Worm (Caenorhabditis elegans) whole organism, young adult: ENCODE measurements around the gene twk-31.
A peak's percentile ranks its signal among the peaks of the same experiment; 100 is the strongest.

Source experiments
- B0019.2 ChIP-seq: fragments of 200-800 bp; sonication (Bioruptor generic); conservative IDR thresholded peaks from 2 replicates; pipeline ENCODE4 v1.3.6; 2022; ENCODE audit warnings: missing genetic modification reagents, missing genetic modification characterization, missing compliant biosample characterization
- B0336.3 ChIP-seq: fragments of 200-800 bp; sonication (Bioruptor generic); IDR thresholded peaks from 2 replicates; pipeline ENCODE4 v1.3.6; 2022; ENCODE audit warnings: missing genetic modification characterization, missing compliant biosample characterization
- F33H1.4 ChIP-seq: fragments of 200-800 bp; sonication (Bioruptor generic); IDR thresholded peaks from 2 replicates; pipeline ENCODE4 v1.3.6; 2022; ENCODE audit warnings: missing genetic modification reagents, missing genetic modification characterization, missing compliant biosample characterization
- F37B4.10 ChIP-seq: fragments of 200-800 bp; sonication (Bioruptor generic); IDR thresholded peaks from 2 replicates; pipeline ENCODE4 v1.3.6; 2022; ENCODE audit warnings: missing genetic modification characterization, missing compliant biosample characterization
- F57A8.1 ChIP-seq: fragments of 200-800 bp; sonication (Bioruptor generic); optimal IDR thresholded peaks from 2 replicates; lab custom pipeline; 2018; ENCODE audit warnings: mild to moderate bottlenecking, missing genetic modification characterization, moderate library complexity, missing compliant biosample characterization
- T26A5.8 ChIP-seq: sonication (generic microtip); optimal IDR thresholded peaks from 2 replicates; lab custom pipeline; 2016; ENCODE audit warnings: missing genetic modification characterization, missing compliant biosample characterization
- Y53F4B.3 ChIP-seq: fragments of 200-800 bp; sonication (Bioruptor generic); IDR thresholded peaks from 2 replicates; pipeline ENCODE4 v1.3.6; 2022; ENCODE audit warnings: missing genetic modification reagents, missing genetic modification characterization, missing compliant biosample characterization
- Y56A3A.18 ChIP-seq: fragments of 200-800 bp; sonication (Bioruptor generic); IDR thresholded peaks from 2 replicates; pipeline ENCODE4 v1.3.6; 2022; ENCODE audit warnings: missing genetic modification reagents, missing genetic modification characterization, missing compliant biosample characterization
- ama-1 ChIP-seq, 3 experiments: fragments of 150-350 bp in 1 of 3; sonication (generic microtip) in 2 of 3; optimal IDR thresholded peaks; 2 replicates each; lab custom pipeline; 2014 to 2018; ENCODE audit warnings: missing biosample characterization in 2 of 3, missing genetic modification characterization in 2 of 3, missing genetic modification reagents in 2 of 3
- aptf-2 ChIP-seq: fragments of 200-800 bp; sonication (Bioruptor generic); conservative IDR thresholded peaks from 2 replicates; pipeline ENCODE4 v1.3.6; 2022; ENCODE audit warnings: missing genetic modification reagents, missing genetic modification characterization, missing compliant biosample characterization
- attf-3 ChIP-seq: fragments of 200-800 bp; sonication (Bioruptor generic); conservative IDR thresholded peaks from 2 replicates; pipeline ENCODE4 v1.3.6; 2022; ENCODE audit warnings: missing genetic modification reagents, missing genetic modification characterization, missing compliant biosample characterization
- attf-5 ChIP-seq: fragments of 200-800 bp; sonication (Bioruptor generic); optimal IDR thresholded peaks from 2 replicates; lab custom pipeline; 2018; ENCODE audit warnings: mild to moderate bottlenecking, missing genetic modification characterization, missing compliant biosample characterization
- ccch-3 ChIP-seq: fragments of 200-800 bp; sonication (Bioruptor generic); optimal IDR thresholded peaks from 2 replicates; lab custom pipeline; 2018; ENCODE audit warnings: mild to moderate bottlenecking, missing genetic modification characterization, missing compliant biosample characterization
- cebp-2 ChIP-seq: fragments of 200-800 bp; sonication (Bioruptor generic); IDR thresholded peaks from 2 replicates; pipeline ENCODE4 v1.3.6; 2022; ENCODE audit warnings: missing genetic modification characterization, missing compliant biosample characterization
- ceh-40 ChIP-seq: fragments of 200-800 bp; sonication (Bioruptor generic); IDR thresholded peaks from 2 replicates; pipeline ENCODE4 v1.3.6; 2022; ENCODE audit warnings: missing genetic modification characterization, missing compliant biosample characterization
- ceh-79 ChIP-seq: sonication (generic microtip); optimal IDR thresholded peaks from 2 replicates; lab custom pipeline; 2017; ENCODE audit warnings: mild to moderate bottlenecking, missing genetic modification characterization, missing compliant biosample characterization
- egl-18 ChIP-seq: fragments of 200-800 bp; sonication (Bioruptor generic); IDR thresholded peaks from 2 replicates; pipeline ENCODE4 v1.3.6; 2022; ENCODE audit warnings: missing genetic modification reagents, missing genetic modification characterization, missing compliant biosample characterization
- egrh-3 ChIP-seq: fragments of 200-800 bp; sonication (Bioruptor generic); IDR thresholded peaks from 2 replicates; pipeline ENCODE4 v1.3.6; 2022; ENCODE audit warnings: missing genetic modification reagents, missing genetic modification characterization, missing compliant biosample characterization
- hmg-1.2 ChIP-seq: fragments of 200-800 bp; sonication (Bioruptor generic); IDR thresholded peaks from 2 replicates; pipeline ENCODE4 v1.3.6; 2022; ENCODE audit warnings: missing genetic modification reagents, missing genetic modification characterization, missing compliant biosample characterization
- let-607 ChIP-seq, 2 experiments: fragments of 200-800 bp in 1 of 2; sonication (Bioruptor generic) in 1 of 2; sonication (generic microtip) in 1 of 2; optimal IDR thresholded peaks; 2 replicates each; lab custom pipeline; 2016 to 2018; ENCODE audit warnings: mild to moderate bottlenecking in 2 of 2, missing compliant biosample characterization in 2 of 2, missing genetic modification characterization in 2 of 2, moderate library complexity in 2 of 2, missing genotype in 1 of 2
- lsl-1 ChIP-seq: fragments of 200-800 bp; sonication (Bioruptor generic); optimal IDR thresholded peaks from 2 replicates; lab custom pipeline; 2018; ENCODE audit warnings: mild to moderate bottlenecking, missing genetic modification characterization, moderate library complexity, missing compliant biosample characterization
- madf-3 ChIP-seq: fragments of 200-800 bp; sonication (Bioruptor generic); IDR thresholded peaks from 2 replicates; pipeline ENCODE4 v1.3.6; 2022; ENCODE audit warnings: missing genetic modification reagents, missing genetic modification characterization, missing compliant biosample characterization
- madf-6 ChIP-seq: fragments of 200-800 bp; sonication (Bioruptor generic); IDR thresholded peaks from 2 replicates; pipeline ENCODE4 v1.3.6; 2022; ENCODE audit warnings: missing genetic modification reagents, missing genetic modification characterization, missing compliant biosample characterization
- mel-28 ChIP-seq: sonication (generic microtip); optimal IDR thresholded peaks from 2 replicates; lab custom pipeline; 2016; ENCODE audit warnings: borderline replicate concordance, mild to moderate bottlenecking, missing genetic modification characterization, missing compliant biosample characterization
- mxl-1 ChIP-seq: sonication (generic microtip); optimal IDR thresholded peaks from 2 replicates; lab custom pipeline; 2016; ENCODE audit warnings: missing genetic modification characterization, missing compliant biosample characterization
- nhr-120 ChIP-seq: fragments of 200-800 bp; sonication (Bioruptor generic); IDR thresholded peaks from 2 replicates; pipeline ENCODE4 v1.3.6; 2022; ENCODE audit warnings: missing genetic modification characterization, missing compliant biosample characterization
- nhr-27 ChIP-seq: fragments of 200-800 bp; sonication (Bioruptor generic); optimal IDR thresholded peaks from 2 replicates; lab custom pipeline; 2018; ENCODE audit warnings: mild to moderate bottlenecking, missing genetic modification characterization, moderate library complexity, missing compliant biosample characterization
- pbrm-1 ChIP-seq: fragments of 200-800 bp; sonication (Bioruptor generic); IDR thresholded peaks from 2 replicates; pipeline ENCODE4 v1.3.6; 2022; ENCODE audit warnings: missing genetic modification reagents, missing genetic modification characterization, missing compliant biosample characterization
- tlf-1 ChIP-seq: fragments of 200-800 bp; sonication (Bioruptor generic); optimal IDR thresholded peaks from 2 replicates; lab custom pipeline; 2018; ENCODE audit warnings: mild to moderate bottlenecking, missing genetic modification characterization, missing compliant biosample characterization
- zfh-2 ChIP-seq: fragments of 200-800 bp; sonication (Bioruptor generic); conservative IDR thresholded peaks from 2 replicates; pipeline ENCODE4 v1.3.6; 2022; ENCODE audit warnings: missing genetic modification reagents, missing genetic modification characterization, missing compliant biosample characterization
- ztf-25 ChIP-seq: fragments of 200-800 bp; sonication (Bioruptor generic); IDR thresholded peaks from 2 replicates; pipeline ENCODE4 v1.3.6; 2022; ENCODE audit warnings: missing genetic modification reagents, missing genetic modification characterization, missing compliant biosample characterization
- ztf-26 ChIP-seq: sonication (generic microtip); optimal IDR thresholded peaks from 2 replicates; lab custom pipeline; 2017; ENCODE audit warnings: missing genetic modification characterization, missing compliant biosample characterization
- ztf-3 ChIP-seq: fragments of 200-800 bp; sonication (Bioruptor generic); optimal IDR thresholded peaks from 2 replicates; lab custom pipeline; 2018; ENCODE audit warnings: mild to moderate bottlenecking, missing genetic modification characterization, missing compliant biosample characterization

The twk-31 gene

ce11 chrIII:11410378-11410777, at the start of gene twk-31:
TSS of gene twk-31 (plus strand) at chrIII:11410678.
- no peak for TF ChIP-seq F33H1.4 (GFP tag; lab: Robert Waterston, UW)
- TF ChIP-seq hmg-1.2 = no peak
- no peak for TF ChIP-seq ceh-40 (GFP tag; lab: Robert Waterston, UW)
- TF ChIP-seq madf-3 = no peak
- no peak for TF ChIP-seq B0336.3 (GFP tag; lab: Robert Waterston, UW)
- no peak for TF ChIP-seq Y56A3A.18 (GFP tag; lab: Robert Waterston, UW)
- no peak for TF ChIP-seq Y53F4B.3 (GFP tag; lab: Robert Waterston, UW)
- no peak for TF ChIP-seq ztf-25 (GFP tag; lab: Robert Waterston, UW)
- no peak for TF ChIP-seq attf-5
- no peak for TF ChIP-seq let-607 (tag; optimal IDR thresholded peaks at IDR 0.05; lab: Kevin White, UChicago)
- TF ChIP-seq T26A5.8 = no peak
- no peak for TF ChIP-seq madf-6 (GFP tag; lab: Robert Waterston, UW)
- no peak for TF ChIP-seq nhr-120 (GFP tag; lab: Robert Waterston, UW)
- no peak for TF ChIP-seq F57A8.1
- no peak for TF ChIP-seq aptf-2 (GFP tag; lab: Robert Waterston, UW)
- TF ChIP-seq ztf-26 (tag; lab: Kevin White, UChicago) = no peak
- no peak for TF ChIP-seq egl-18 (GFP tag; lab: Robert Waterston, UW)
- no peak for TF ChIP-seq pbrm-1 (GFP tag; lab: Robert Waterston, UW)
- TF ChIP-seq ccch-3 (GFP tag; lab: Kevin White, UChicago) = no peak
- no peak for TF ChIP-seq lsl-1 (GFP tag; lab: Kevin White, UChicago)

- no peak for TF ChIP-seq ceh-79 (tag; lab: Kevin White, UChicago)
- TF ChIP-seq zfh-2 (GFP tag; lab: Robert Waterston, UW) = peak; percentile 31; the same call in 1 of the 2 replicates
Measured at ce11 chrIII:11361394-11361793, 49.1 kb upstream of the twk-31 start.

- no peak for TF ChIP-seq mel-28 (tag; lab: Kevin White, UChicago)
- no peak for TF ChIP-seq tlf-1 (GFP tag; lab: Kevin White, UChicago)
- TF ChIP-seq zfh-2 (GFP tag; lab: Robert Waterston, UW) = peak; percentile 90
- TF ChIP-seq B0019.2 (GFP tag; lab: Robert Waterston, UW) = no peak
- TF ChIP-seq egrh-3 (GFP tag; lab: Robert Waterston, UW) = peak; percentile 41; the same call in 1 of the 2 replicates
- TF ChIP-seq attf-3 (GFP tag; lab: Robert Waterston, UW) = no peak
- TF ChIP-seq nhr-27 (tag; lab: Kevin White, UChicago) = no peak
- no peak for TF ChIP-seq ccch-3 (GFP tag; lab: Kevin White, UChicago)
- no peak for TF ChIP-seq ztf-3 (GFP tag; lab: Kevin White, UChicago)
Measured at ce11 chrIII:11362915-11363314, 47.6 kb upstream of the twk-31 start.

- TF ChIP-seq attf-3 (GFP tag; lab: Robert Waterston, UW) (no peak), F37B4.10 (GFP tag; lab: Robert Waterston, UW) (no peak), mxl-1 (tag; lab: Kevin White, UChicago) (no peak), ama-1 (optimal IDR thresholded peaks at IDR 0.05; lab: Kevin White, UChicago) (no peak), ama-1 (GFP tag; optimal IDR thresholded peaks at IDR 0.05; lab: Kevin White, UChicago) (no peak), cebp-2 (GFP tag; lab: Robert Waterston, UW) (no peak), madf-3 (no peak), lsl-1 (GFP tag; lab: Kevin White, UChicago) (no peak), egl-18 (GFP tag; lab: Robert Waterston, UW) (no peak)
- TF ChIP-seq, all 124 proteins: peak for 0
Measured at ce11 chrIII:11366467-11366866, 44.0 kb upstream of the twk-31 start, which contains the start of gene T28D6.3. TSS of gene T28D6.3 (plus strand) at chrIII:11366767.
